Worm (Caenorhabditis elegans) whole organism, L2 larva: ENCODE measurements around the gene dao-3.

Experiments
- C34F6.9 ChIP-seq: fragments of 150-350 bp; optimal IDR thresholded peaks from 2 replicates; lab custom pipeline; 2014; ENCODE audit warnings: missing biosample characterization, missing genetic modification characterization
- F13H6.1 ChIP-seq: sonication (generic microtip); optimal IDR thresholded peaks from 2 replicates; lab custom pipeline; 2016; ENCODE audit warnings: missing genetic modification characterization, missing compliant biosample characterization
- R02D3.7 ChIP-seq: fragments of 150-350 bp; optimal IDR thresholded peaks from 2 replicates; lab custom pipeline; 2014; ENCODE audit warnings: missing biosample characterization, missing genetic modification characterization
- Y55F3AM.14 ChIP-seq: fragments of 200-800 bp; sonication (Bioruptor generic); optimal IDR thresholded peaks from 2 replicates; lab custom pipeline; 2018; ENCODE audit warnings: mild to moderate bottlenecking, missing genetic modification characterization, missing compliant biosample characterization
- ZK546.5 ChIP-seq: sonication (generic microtip); optimal IDR thresholded peaks from 2 replicates; lab custom pipeline; 2017; ENCODE audit warnings: missing biosample characterization, missing genetic modification characterization
- alr-1 ChIP-seq: fragments of 150-350 bp; optimal IDR thresholded peaks from 2 replicates; lab custom pipeline; 2014; ENCODE audit warnings: missing biosample characterization, missing genetic modification characterization
- aly-2 ChIP-seq: fragments of 150-350 bp; optimal IDR thresholded peaks from 2 replicates; lab custom pipeline; 2014; ENCODE audit warnings: missing biosample characterization, missing genetic modification characterization
- ama-1 ChIP-seq: fragments of 150-350 bp; optimal IDR thresholded peaks from 2 replicates; lab custom pipeline; 2018; ENCODE audit warnings: inconsistent platforms
- blmp-1 ChIP-seq: sonication (generic microtip); optimal IDR thresholded peaks from 2 replicates; lab custom pipeline; 2017; ENCODE audit warnings: missing genetic modification characterization, mild to moderate bottlenecking, missing compliant biosample characterization, antibody characterized with exemption, moderate library complexity; ENCODE audit not compliant: insufficient read depth
- ceh-16 ChIP-seq: fragments of 150-350 bp; optimal IDR thresholded peaks from 2 replicates; lab custom pipeline; 2014; ENCODE audit warnings: missing biosample characterization, missing genetic modification characterization
- crh-2 ChIP-seq: sonication (generic microtip); optimal IDR thresholded peaks from 2 replicates; lab custom pipeline; 2017; ENCODE audit warnings: missing biosample characterization, missing genetic modification characterization
- egl-27 ChIP-seq: sonication (generic microtip); optimal IDR thresholded peaks from 3 replicates; lab custom pipeline; 2017; ENCODE audit warnings: missing biosample characterization, missing genetic modification reagents, missing genetic modification characterization
- elt-1 ChIP-seq: fragments of 150-350 bp; optimal IDR thresholded peaks from 2 replicates; lab custom pipeline; 2014; ENCODE audit warnings: missing biosample characterization, missing genetic modification characterization
- elt-3 ChIP-seq: sonication (generic microtip); optimal IDR thresholded peaks from 2 replicates; lab custom pipeline; 2017; ENCODE audit warnings: missing biosample characterization, missing genetic modification characterization
- fos-1 ChIP-seq: fragments of 150-350 bp; optimal IDR thresholded peaks from 2 replicates; lab custom pipeline; 2014; ENCODE audit warnings: missing biosample characterization, missing genetic modification characterization
- gmeb-1 ChIP-seq: fragments of 150-350 bp; optimal IDR thresholded peaks from 2 replicates; lab custom pipeline; 2014; ENCODE audit warnings: missing biosample characterization, missing genetic modification characterization
- lin-11 ChIP-seq: fragments of 150-350 bp; sonication (generic microtip); optimal IDR thresholded peaks from 2 replicates; lab custom pipeline; 2014; ENCODE audit warnings: missing biosample characterization, missing genetic modification characterization, inconsistent platforms, mixed read lengths
- lin-13 ChIP-seq: fragments of 150-350 bp; optimal IDR thresholded peaks from 2 replicates; lab custom pipeline; 2014; ENCODE audit warnings: missing biosample characterization, missing genetic modification reagents, missing genetic modification characterization
- lin-39 ChIP-seq: fragments of 150-350 bp; optimal IDR thresholded peaks from 2 replicates; lab custom pipeline; 2014; ENCODE audit warnings: missing biosample characterization, missing genetic modification reagents, missing genetic modification characterization
- lsy-2 ChIP-seq, 2 experiments: fragments of 150-350 bp in 1 of 2; sonication (generic microtip) in 1 of 2; optimal IDR thresholded peaks; 2 replicates each; lab custom pipeline; 2014 to 2017; ENCODE audit warnings: missing biosample characterization in 2 of 2, missing genetic modification characterization in 2 of 2
- mab-5 ChIP-seq: fragments of 150-350 bp; optimal IDR thresholded peaks from 2 replicates; lab custom pipeline; 2014; ENCODE audit warnings: missing biosample characterization, missing genetic modification characterization
- mdl-1 ChIP-seq, 2 experiments: fragments of 150-350 bp in 1 of 2; sonication (generic microtip) in 1 of 2; optimal IDR thresholded peaks; 2 replicates each; lab custom pipeline; 2017; ENCODE audit warnings: missing biosample characterization in 2 of 2, missing genetic modification characterization in 2 of 2
- nhr-10 ChIP-seq: sonication (generic microtip); optimal IDR thresholded peaks from 2 replicates; lab custom pipeline; 2017; ENCODE audit warnings: missing biosample characterization, missing genetic modification characterization
- nhr-11 ChIP-seq: fragments of 150-350 bp; optimal IDR thresholded peaks from 2 replicates; lab custom pipeline; 2014; ENCODE audit warnings: missing biosample characterization, missing genetic modification characterization
- nhr-12 ChIP-seq: fragments of 150-350 bp; optimal IDR thresholded peaks from 2 replicates; lab custom pipeline; 2014; ENCODE audit warnings: missing biosample characterization, missing genetic modification characterization
- nhr-129 ChIP-seq: fragments of 150-350 bp; optimal IDR thresholded peaks from 2 replicates; lab custom pipeline; 2014; ENCODE audit warnings: missing biosample characterization, missing genetic modification characterization
- nhr-21 ChIP-seq: fragments of 150-350 bp; optimal IDR thresholded peaks from 2 replicates; lab custom pipeline; 2014; ENCODE audit warnings: missing biosample characterization, missing genetic modification characterization
- nhr-237 ChIP-seq: fragments of 150-350 bp; optimal IDR thresholded peaks from 2 replicates; lab custom pipeline; 2014; ENCODE audit warnings: missing biosample characterization, missing genetic modification characterization
- nhr-25 ChIP-seq: fragments of 150-350 bp; sonication (generic microtip); optimal IDR thresholded peaks from 3 replicates; lab custom pipeline; 2014; ENCODE audit warnings: missing biosample characterization, missing genetic modification characterization
- nhr-6 ChIP-seq: fragments of 150-350 bp; optimal IDR thresholded peaks from 2 replicates; lab custom pipeline; 2014; ENCODE audit warnings: missing biosample characterization, missing genetic modification characterization
- nhr-77 ChIP-seq: fragments of 150-350 bp; optimal IDR thresholded peaks from 2 replicates; lab custom pipeline; 2014; ENCODE audit warnings: missing biosample characterization, missing genetic modification characterization
- peb-1 ChIP-seq: fragments of 150-350 bp; optimal IDR thresholded peaks from 2 replicates; lab custom pipeline; 2014; ENCODE audit warnings: missing biosample characterization, missing genetic modification characterization
- sem-4 ChIP-seq: fragments of 150-350 bp; optimal IDR thresholded peaks from 2 replicates; lab custom pipeline; 2014; ENCODE audit warnings: missing biosample characterization, missing genetic modification reagents, missing genetic modification characterization
- skn-1 ChIP-seq: sonication (generic microtip); optimal IDR thresholded peaks from 2 replicates; lab custom pipeline; 2017; ENCODE audit warnings: missing biosample characterization, missing genetic modification characterization
- sma-3 ChIP-seq: sonication (generic microtip); optimal IDR thresholded peaks from 2 replicates; lab custom pipeline; 2016; ENCODE audit warnings: missing genetic modification reagents, missing genetic modification characterization, missing compliant biosample characterization
- sma-9 ChIP-seq, 2 experiments: fragments of 150-350 bp in 1 of 2; sonication (generic microtip) in 1 of 2; optimal IDR thresholded peaks; 2 replicates each; lab custom pipeline; 2014 to 2016; ENCODE audit warnings: missing genetic modification characterization in 2 of 2, mild to moderate bottlenecking in 1 of 2, missing biosample characterization in 1 of 2, missing compliant biosample characterization in 1 of 2, missing genetic modification reagents in 1 of 2, moderate library complexity in 1 of 2
- snpc-4 ChIP-seq: fragments of 150-350 bp; optimal IDR thresholded peaks from 2 replicates; lab custom pipeline; 2014; ENCODE audit warnings: missing biosample characterization, missing genetic modification characterization
- unc-39 ChIP-seq: fragments of 150-350 bp; optimal IDR thresholded peaks from 2 replicates; lab custom pipeline; 2014; ENCODE audit warnings: missing biosample characterization, missing genetic modification characterization
- unc-55 ChIP-seq: fragments of 150-350 bp; sonication (generic microtip); optimal IDR thresholded peaks from 3 replicates; lab custom pipeline; 2014; ENCODE audit warnings: missing biosample characterization, missing genetic modification reagents, missing genetic modification characterization
- unc-62 ChIP-seq: fragments of 150-350 bp; optimal IDR thresholded peaks from 2 replicates; lab custom pipeline; 2014; ENCODE audit warnings: missing biosample characterization, missing genetic modification reagents, missing genetic modification characterization
- zag-1 ChIP-seq: fragments of 150-350 bp; optimal IDR thresholded peaks from 2 replicates; lab custom pipeline; 2014; ENCODE audit warnings: missing biosample characterization, missing genetic modification characterization
- ztf-1 ChIP-seq: fragments of 200-800 bp; sonication (Bioruptor generic); conservative IDR thresholded peaks from 2 replicates; pipeline ENCODE4 v1.3.6; 2022; ENCODE audit warnings: missing genetic modification characterization, missing compliant biosample characterization
- ztf-11 ChIP-seq: sonication (generic microtip); optimal IDR thresholded peaks from 2 replicates; lab custom pipeline; 2017; ENCODE audit warnings: missing biosample characterization, missing genetic modification characterization
- ztf-4 ChIP-seq: fragments of 150-350 bp; optimal IDR thresholded peaks from 2 replicates; lab custom pipeline; 2014; ENCODE audit warnings: missing biosample characterization, missing genetic modification characterization

dao-3 gene

ce11 chrX:8107921-8108320 is 21.6 kb upstream of the dao-3 start, which contains the start of gene K07E3.9:
Gene K07E3.9, plus strand, starts transcription at chrX:8108221.
- TF ChIP-seq zag-1 (tag; lab: Kevin White, UChicago) (no peak), Y55F3AM.14 (GFP tag; lab: Kevin White, UChicago) (no peak), gmeb-1 (tag; lab: Kevin White, UChicago) (no peak), elt-1 (no peak), nhr-11 (tag; lab: Kevin White, UChicago) (no peak), nhr-129 (tag; lab: Kevin White, UChicago) (no peak), lin-13 (GFP tag; lab: Kevin White, UChicago) (no peak), aly-2 (no peak), nhr-237 (tag; lab: Kevin White, UChicago) (no peak), sem-4 (tag; lab: Kevin White, UChicago) (no peak), crh-2 (tag; lab: Kevin White, UChicago) (no peak), mab-5 (no peak), ama-1 (lab: Kevin White, UChicago) (no peak)

DNA sequence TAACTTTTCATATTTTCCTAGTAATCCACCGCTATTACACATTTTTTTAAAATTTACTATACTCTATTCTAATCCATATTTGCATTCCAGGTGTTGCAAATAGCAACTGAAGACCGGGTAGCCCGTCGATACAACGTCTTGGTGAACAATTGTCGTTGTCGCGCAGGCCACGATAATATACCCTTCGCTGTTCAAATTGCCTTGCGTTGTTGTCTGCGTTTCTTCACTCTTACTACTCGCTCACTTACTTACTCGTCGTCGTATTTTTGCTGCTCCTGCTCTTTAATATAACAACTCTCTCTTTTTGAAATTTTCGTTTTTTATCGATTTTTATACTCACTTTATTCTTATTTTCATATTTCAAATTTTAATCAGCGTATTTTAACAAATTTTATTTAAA is 17.5 kb upstream of the dao-3 start, which contains the start of gene K07E3.2:
TSS of gene K07E3.2 (plus strand) at position 400 of the 400 bp plus-strand sequence.
- TF ChIP-seq unc-62 (GFP tag; lab: Kevin White, UChicago) (no peak), unc-39 (no peak), skn-1 (no peak), R02D3.7 (no peak), elt-1 (no peak), nhr-77 (no peak), nhr-21 (tag; lab: Kevin White, UChicago) (peak; percentile 23), Y55F3AM.14 (GFP tag; lab: Kevin White, UChicago) (no peak), nhr-10 (tag; lab: Kevin White, UChicago) (no peak), egl-27 (no peak), lin-11 (tag; lab: Kevin White, UChicago) (peak; percentile 2), ztf-11 (no peak), nhr-25 (peak; percentile 5), ztf-1 (GFP tag; lab: Robert Waterston, UW) (no peak), ztf-4 (tag; lab: Kevin White, UChicago) (no peak), lsy-2 (tag; optimal IDR thresholded peaks at IDR 0.05; lab: Kevin White, UChicago) (no peak), gmeb-1 (tag; lab: Kevin White, UChicago) (no peak), lin-13 (GFP tag; lab: Kevin White, UChicago) (no peak), fos-1 (tag; lab: Kevin White, UChicago) (no peak), C34F6.9 (tag; lab: Kevin White, UChicago) (no peak), crh-2 (tag; lab: Kevin White, UChicago) (peak; percentile 34), aly-2 (no peak), alr-1 (no peak), snpc-4 (no peak), nhr-237 (tag; lab: Kevin White, UChicago) (no peak)

DNA sequence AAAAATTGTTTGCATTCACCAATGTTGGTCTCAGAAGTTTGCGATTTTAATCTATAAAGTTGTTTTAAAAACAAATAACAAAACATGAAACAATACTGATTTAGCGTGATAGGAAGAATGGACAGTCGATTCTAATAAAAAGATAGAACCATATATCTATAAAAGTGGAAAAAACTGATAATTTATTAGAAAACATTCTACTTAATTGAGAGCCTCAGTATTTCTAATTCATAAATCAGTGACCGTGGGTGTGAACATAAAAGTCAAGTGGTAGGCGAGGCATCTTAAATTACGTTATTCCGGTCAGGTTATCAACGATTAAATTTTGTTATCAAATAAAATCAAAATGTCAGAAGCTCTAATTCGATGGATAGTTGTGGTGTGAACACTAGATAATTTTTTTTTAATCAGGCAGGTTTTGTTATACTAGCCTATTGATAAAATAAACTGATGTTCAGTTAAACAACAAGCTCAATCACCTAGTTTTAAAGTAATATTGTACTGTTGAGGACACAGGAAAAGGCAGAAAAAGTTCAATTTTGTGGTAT is 12.5 kb upstream of the dao-3 start, which contains the start of gene catp-5:
TSS of gene catp-5 (minus strand) at position 51 of the 548 bp plus-strand sequence.
- TF ChIP-seq fos-1 (tag; lab: Kevin White, UChicago): peak; percentile 40
- TF ChIP-seq elt-1: no peak
- no peak for TF ChIP-seq sma-3 (GFP tag; lab: Kevin White, UChicago)
- TF ChIP-seq, all 48 proteins: peak for 1

- no peak for TF ChIP-seq ZK546.5
- no peak for TF ChIP-seq fos-1 (tag; lab: Kevin White, UChicago)
- no peak for TF ChIP-seq sem-4 (tag; lab: Kevin White, UChicago)
- TF ChIP-seq aly-2: no peak
- no peak for TF ChIP-seq R02D3.7
- no peak for TF ChIP-seq ztf-11
- TF ChIP-seq nhr-77: no peak
- TF ChIP-seq nhr-10 (tag; lab: Kevin White, UChicago): no peak
- peak; percentile 8 for TF ChIP-seq blmp-1 (tag; lab: Kevin White, UChicago)
- no peak for TF ChIP-seq gmeb-1 (tag; lab: Kevin White, UChicago)
- TF ChIP-seq elt-3 (tag; lab: Kevin White, UChicago): no peak
- peak; percentile 28 for TF ChIP-seq crh-2 (tag; lab: Kevin White, UChicago)
- TF ChIP-seq egl-27: no peak
- no peak for TF ChIP-seq sma-3 (GFP tag; lab: Kevin White, UChicago)
- no peak for TF ChIP-seq peb-1 (tag; lab: Kevin White, UChicago)
- no peak for TF ChIP-seq nhr-12 (tag; lab: Kevin White, UChicago)
- TF ChIP-seq mdl-1 (tag; optimal IDR thresholded peaks at IDR 0.05; lab: Kevin White, UChicago): peak in 1 of 2 experiments; percentile 40
- TF ChIP-seq lin-39 (tag; lab: Kevin White, UChicago): no peak
- TF ChIP-seq ceh-16: no peak
- TF ChIP-seq lsy-2 (tag; optimal IDR thresholded peaks at IDR 0.05; lab: Kevin White, UChicago): no peak
- peak; percentile 17 for TF ChIP-seq C34F6.9 (tag; lab: Kevin White, UChicago)
- no peak for TF ChIP-seq Y55F3AM.14 (GFP tag; lab: Kevin White, UChicago)
- TF ChIP-seq ama-1 (lab: Kevin White, UChicago): no peak
- TF ChIP-seq F13H6.1 (tag; lab: Kevin White, UChicago): no peak
- TF ChIP-seq lin-13 (GFP tag; lab: Kevin White, UChicago): no peak
- peak; percentile 16 for TF ChIP-seq nhr-6 (tag; lab: Kevin White, UChicago)
- peak; percentile 90 for TF ChIP-seq sma-9 (GFP tag; optimal IDR thresholded peaks at IDR 0.05; lab: Kevin White, UChicago)
- TF ChIP-seq sma-9 (tag; optimal IDR thresholded peaks at IDR 0.05; lab: Kevin White, UChicago): no peak
- no peak for TF ChIP-seq nhr-25
- TF ChIP-seq elt-1: no peak
- no peak for TF ChIP-seq nhr-237 (tag; lab: Kevin White, UChicago)
- no peak for TF ChIP-seq unc-62 (GFP tag; lab: Kevin White, UChicago)
- no peak for TF ChIP-seq skn-1
- TF ChIP-seq unc-55 (GFP tag; lab: Kevin White, UChicago): no peak
Measured at ce11 chrX:8089916-8090315, 3.6 kb upstream of the dao-3 start.
